Worm (Caenorhabditis elegans) whole organism, midembryonic: ENCODE results near the gene C15C8.4.

Experiments used
- T22C8.4 ChIP-seq: fragments of 200-800 bp; sonication (Bioruptor generic); IDR thresholded peaks from 2 replicates; pipeline ENCODE4 v1.3.6; 2022; ENCODE audit warnings: missing genetic modification characterization, missing compliant biosample characterization
- cog-1 ChIP-seq: sonication (generic microtip); optimal IDR thresholded peaks from 2 replicates; lab custom pipeline; 2016; ENCODE audit warnings: missing genetic modification characterization, missing compliant biosample characterization
- flt-1 ChIP-seq: fragments of 200-800 bp; sonication (Bioruptor generic); IDR thresholded peaks from 2 replicates; pipeline ENCODE4 v1.3.6; 2022; ENCODE audit warnings: missing genetic modification characterization, missing compliant biosample characterization
- klf-2 ChIP-seq: fragments of 200-800 bp; sonication (Bioruptor generic); conservative IDR thresholded peaks from 2 replicates; pipeline ENCODE4 v1.3.6; 2022; ENCODE audit warnings: missing genetic modification reagents, missing genetic modification characterization, missing compliant biosample characterization
- med-1 ChIP-seq: sonication (generic microtip); optimal IDR thresholded peaks from 2 replicates; lab custom pipeline; 2017; ENCODE audit warnings: missing genetic modification characterization, mild to moderate bottlenecking, missing compliant biosample characterization, antibody characterized with exemption, missing genetic modification reagents; ENCODE audit not compliant: insufficient read depth
- ref-1 ChIP-seq: fragments of 200-800 bp; sonication (Bioruptor generic); conservative IDR thresholded peaks from 2 replicates; pipeline ENCODE4 v1.3.6; 2022; ENCODE audit warnings: missing genetic modification reagents, missing genetic modification characterization, missing compliant biosample characterization
- tab-1 ChIP-seq: fragments of 200-800 bp; sonication (Bioruptor generic); IDR thresholded peaks from 2 replicates; pipeline ENCODE4 v1.3.6; 2022; ENCODE audit warnings: missing genetic modification characterization, missing compliant biosample characterization
- ztf-23 ChIP-seq: fragments of 200-800 bp; sonication (Bioruptor generic); IDR thresholded peaks from 2 replicates; pipeline ENCODE4 v1.3.6; 2022; ENCODE audit warnings: missing genetic modification reagents, missing genetic modification characterization, missing compliant biosample characterization
- ztf-29 ChIP-seq: fragments of 200-800 bp; sonication (Bioruptor generic); IDR thresholded peaks from 2 replicates; pipeline ENCODE4 v1.3.6; 2022; ENCODE audit warnings: missing genetic modification reagents, missing genetic modification characterization, missing compliant biosample characterization

ce11 chrV:12704077-12704476 is 43.2 kb downstream of the C15C8.4 start, which contains the start of gene R11D1.1:
- TF ChIP-seq ref-1 (GFP tag; lab: Robert Waterston, UW): no peak
- TF ChIP-seq T22C8.4 (GFP tag; lab: Robert Waterston, UW): no peak
- TF ChIP-seq tab-1 (GFP tag; lab: Robert Waterston, UW): no peak
- no peak for TF ChIP-seq cog-1
- no peak for TF ChIP-seq flt-1
- TF ChIP-seq ztf-23 (GFP tag; lab: Robert Waterston, UW): no peak
- TF ChIP-seq med-1 (GFP tag; lab: Kevin White, UChicago): no peak
- no peak for TF ChIP-seq klf-2 (GFP tag; lab: Robert Waterston, UW)
- TF ChIP-seq ztf-29 (GFP tag; lab: Robert Waterston, UW): no peak
